Worm (Caenorhabditis elegans): ENCODE measurements around the gene Y40C7B.4.

Gene Y40C7B.4

DNA sequence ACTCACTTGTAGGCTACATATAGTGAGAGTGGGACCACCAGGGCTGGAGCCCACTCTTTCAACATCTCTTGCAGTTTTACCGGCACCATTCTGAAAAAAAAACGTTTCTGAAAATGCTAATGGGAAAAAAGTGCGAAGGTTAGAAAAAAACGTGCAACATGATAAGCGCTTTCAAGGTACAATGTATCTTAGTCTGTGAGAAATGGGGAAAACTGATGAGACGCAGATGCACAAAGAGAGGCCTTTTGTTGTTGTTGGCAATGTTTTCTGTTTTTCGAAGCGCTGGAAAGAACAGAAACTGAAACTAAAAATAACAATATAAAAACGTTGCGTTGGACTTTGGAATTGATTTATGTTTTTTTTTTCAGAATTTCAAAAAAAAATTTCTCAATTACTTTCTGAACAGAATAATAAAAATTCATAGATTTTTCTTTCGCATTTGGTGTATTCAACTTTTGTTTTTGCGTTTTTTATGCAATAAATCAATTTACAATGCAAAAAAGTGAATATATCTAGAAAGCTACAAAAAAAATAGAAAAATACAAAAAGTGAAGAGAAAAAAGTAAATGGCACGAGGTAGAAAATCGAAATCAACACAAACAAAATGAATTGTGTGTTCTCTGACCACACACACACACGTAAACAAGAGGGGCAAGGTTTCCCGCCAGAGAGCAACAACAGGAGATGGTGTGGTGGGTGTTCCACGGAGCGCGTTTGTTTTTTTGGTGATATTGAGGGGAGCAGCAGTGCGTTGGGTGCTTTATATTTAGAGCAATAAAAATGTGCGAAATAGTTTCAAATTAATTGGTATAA, 20.6 kb downstream of the Y40C7B.4 start, which contains the start of gene dhs-30:
Gene dhs-30 (minus strand): TSS at position 90 of the 813 bp plus-strand sequence.
- TF ChIP-seq unc-39 (tag; optimal IDR thresholded peaks at IDR 0.05) (no peak), elt-1 (tag; optimal IDR thresholded peaks at IDR 0.05; ENCODE audit: borderline replicate concordance, insufficient read depth) (no peak), ceh-83 (GFP tag; optimal IDR thresholded peaks at IDR 0.05) (no peak), unc-62 (GFP tag; optimal IDR thresholded peaks at IDR 0.05) (no peak), tbx-8 (GFP tag; optimal IDR thresholded peaks at IDR 0.05) (no peak), mls-2 (tag; optimal IDR thresholded peaks at IDR 0.05) (no peak), mab-5 (tag; optimal IDR thresholded peaks at IDR 0.05) (no peak), nhr-12 (tag; optimal IDR thresholded peaks at IDR 0.05) (no peak), zip-8 (tag; optimal IDR thresholded peaks at IDR 0.05) (no peak), nhr-28 (tag; optimal IDR thresholded peaks at IDR 0.05) (no peak), ham-2 (GFP tag; optimal IDR thresholded peaks at IDR 0.05) (no peak), lin-13 (tag; optimal IDR thresholded peaks at IDR 0.05) (no peak), lsy-2 (tag; optimal IDR thresholded peaks at IDR 0.05) (no peak), sptf-1 (tag; optimal IDR thresholded peaks at IDR 0.05) (no peak), ceh-43 (GFP tag; optimal IDR thresholded peaks at IDR 0.05) (no peak), ztf-11 (tag; optimal IDR thresholded peaks at IDR 0.05) (no peak), blmp-1 (tag; optimal IDR thresholded peaks at IDR 0.05) (no peak), ces-1 (GFP tag; optimal IDR thresholded peaks at IDR 0.05) (no peak), sem-2 (GFP tag; optimal IDR thresholded peaks at IDR 0.05) (no peak), nhr-2 (tag; optimal IDR thresholded peaks at IDR 0.05) (no peak)

DNA sequence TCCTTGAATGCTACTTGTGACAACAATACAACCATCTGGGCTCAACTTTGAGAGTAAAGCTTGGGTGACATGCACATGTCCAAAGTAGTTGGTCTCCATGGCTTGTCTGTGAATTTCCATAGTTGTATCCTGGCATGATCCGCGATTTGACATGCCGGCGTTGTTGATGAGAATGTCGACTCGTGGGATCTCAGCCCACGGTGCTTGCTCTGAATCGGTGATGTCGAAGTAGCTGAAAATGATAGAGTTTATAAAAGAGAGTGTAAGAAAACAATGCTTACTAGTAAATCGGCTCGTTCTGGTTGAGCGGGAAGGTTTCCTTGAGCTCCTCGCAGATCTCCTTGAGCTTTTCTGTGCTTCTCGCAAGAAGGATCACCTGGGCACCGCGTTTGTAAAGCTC, 21.6 kb downstream of the Y40C7B.4 start:
- no peak for TF ChIP-seq unc-120 (tag; optimal IDR thresholded peaks at IDR 0.05; ENCODE audit: poor library complexity, severe bottlenecking)
- TF ChIP-seq ces-1 (GFP tag; optimal IDR thresholded peaks at IDR 0.05), result no peak
- TF ChIP-seq mab-5 (tag; optimal IDR thresholded peaks at IDR 0.05), result no peak
- TF ChIP-seq nhr-28 (tag; optimal IDR thresholded peaks at IDR 0.05), result no peak
- TF ChIP-seq pha-4 (tag; optimal IDR thresholded peaks at IDR 0.05), result no peak
- TF ChIP-seq lin-32 (GFP tag; optimal IDR thresholded peaks at IDR 0.05), result no peak
- TF ChIP-seq ceh-83 (GFP tag; optimal IDR thresholded peaks at IDR 0.05), result no peak
- TF ChIP-seq hlh-1 (tag; optimal IDR thresholded peaks at IDR 0.05), result no peak
- TF ChIP-seq lin-13 (tag; optimal IDR thresholded peaks at IDR 0.05), result no peak
- TF ChIP-seq elt-1 (tag; optimal IDR thresholded peaks at IDR 0.05; ENCODE audit: borderline replicate concordance, insufficient read depth), result no peak
- TF ChIP-seq sptf-1 (tag; optimal IDR thresholded peaks at IDR 0.05), result no peak
- TF ChIP-seq mls-2 (tag; optimal IDR thresholded peaks at IDR 0.05), result no peak

DNA sequence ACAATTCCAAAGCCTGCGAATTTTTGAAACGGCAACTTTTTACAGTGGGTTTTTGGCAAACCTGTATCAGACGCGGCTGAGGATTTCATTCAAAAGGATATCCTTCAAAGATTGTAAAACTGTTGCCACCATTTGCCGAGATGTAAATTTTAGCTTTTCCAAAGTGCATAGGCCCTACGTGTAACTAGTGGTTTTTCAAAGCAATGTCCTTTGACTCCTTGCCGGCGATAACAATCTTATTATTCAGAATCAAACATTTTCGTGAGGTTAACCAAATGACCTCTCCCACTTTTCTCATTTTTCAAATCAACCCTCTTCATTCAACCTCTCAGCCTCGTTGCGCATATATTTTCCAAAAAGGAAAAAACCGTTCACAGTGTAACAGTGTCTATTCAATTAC, 25.2 kb downstream of the Y40C7B.4 start, which contains the start of gene T25G12.3:
Gene T25G12.3 (plus strand): TSS at position 301 of the 400 bp plus-strand sequence.
- TF ChIP-seq unc-62 (GFP tag; optimal IDR thresholded peaks at IDR 0.05) (no peak), tbx-8 (GFP tag; optimal IDR thresholded peaks at IDR 0.05) (no peak), nhr-2 (tag; optimal IDR thresholded peaks at IDR 0.05) (no peak), nhr-12 (tag; optimal IDR thresholded peaks at IDR 0.05) (no peak), lin-13 (tag; optimal IDR thresholded peaks at IDR 0.05) (no peak), sem-2 (GFP tag; optimal IDR thresholded peaks at IDR 0.05) (no peak), lin-32 (GFP tag; optimal IDR thresholded peaks at IDR 0.05) (no peak), elt-3 (tag; optimal IDR thresholded peaks at IDR 0.05) (no peak), drap-1 (GFP tag; optimal IDR thresholded peaks at IDR 0.05) (no peak), mls-2 (tag; optimal IDR thresholded peaks at IDR 0.05) (no peak), nhr-28 (tag; optimal IDR thresholded peaks at IDR 0.05) (no peak)

DNA sequence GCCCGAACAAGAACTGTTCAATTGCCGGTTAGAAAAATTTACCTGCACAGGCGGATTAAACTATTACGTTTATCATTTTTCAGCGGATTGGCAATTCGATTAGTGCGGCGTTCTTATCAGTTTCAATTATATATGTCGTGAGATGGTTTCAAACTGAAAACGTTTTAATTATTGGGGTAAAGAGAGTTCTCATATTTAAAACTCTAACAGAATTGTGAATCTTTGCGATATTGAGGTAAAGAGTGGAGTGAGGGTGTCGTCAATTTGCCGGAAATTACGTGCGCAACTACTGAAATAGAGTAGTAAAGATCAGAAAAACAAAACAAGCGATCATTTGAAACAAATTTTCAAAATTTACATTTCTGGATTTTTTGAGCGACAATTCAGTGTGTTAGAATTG, 26.5 kb downstream of the Y40C7B.4 start, which contains the start of gene T25G12.6:
Gene T25G12.6 (minus strand): TSS at position 101 of the 400 bp plus-strand sequence.
- TF ChIP-seq blmp-1 (tag; optimal IDR thresholded peaks at IDR 0.05) (no peak), cnd-1 (tag; optimal IDR thresholded peaks at IDR 0.05) (no peak), ceh-39 (tag; optimal IDR thresholded peaks at IDR 0.05) (no peak), ham-2 (GFP tag; optimal IDR thresholded peaks at IDR 0.05) (no peak), M03D4.4 (tag; optimal IDR thresholded peaks at IDR 0.05) (no peak), flh-1 (GFP tag; optimal IDR thresholded peaks at IDR 0.05) (no peak), nhr-12 (tag; optimal IDR thresholded peaks at IDR 0.05) (no peak), tbx-8 (GFP tag; optimal IDR thresholded peaks at IDR 0.05) (no peak), unc-62 (GFP tag; optimal IDR thresholded peaks at IDR 0.05) (no peak), drap-1 (GFP tag; optimal IDR thresholded peaks at IDR 0.05) (no peak), ztf-11 (tag; optimal IDR thresholded peaks at IDR 0.05) (no peak), ceh-43 (GFP tag; optimal IDR thresholded peaks at IDR 0.05) (no peak), lsy-2 (tag; optimal IDR thresholded peaks at IDR 0.05) (no peak), zip-8 (tag; optimal IDR thresholded peaks at IDR 0.05) (no peak), lin-13 (tag; optimal IDR thresholded peaks at IDR 0.05) (no peak), mep-1 (tag; optimal IDR thresholded peaks at IDR 0.05) (no peak), mab-5 (tag; optimal IDR thresholded peaks at IDR 0.05) (no peak), unc-120 (tag; optimal IDR thresholded peaks at IDR 0.05; ENCODE audit: poor library complexity, severe bottlenecking) (no peak), ces-1 (GFP tag; optimal IDR thresholded peaks at IDR 0.05) (no peak)
